ENCODE assay signal across 3 worm cellular contexts in genomic region chrV:9152339-9152738, ce11.
TF ChIP-seq lines count a peak whose summit lies in the region.

No protein-coding gene starts in this region.

TF ChIP-seq in whole organism, L1 larva, 84 proteins besides CTCF, POLR2A, EP300 and RAD21:
- TF ChIP-seq nhr-71 (tag; optimal IDR thresholded peaks at IDR 0.05; lab: Kevin White, UChicago) (peak; percentile 7), nhr-85 (tag; lab: Kevin White, UChicago) (peak; percentile 78), ceh-90 (tag; optimal IDR thresholded peaks at IDR 0.05; lab: Kevin White, UChicago) (no peak), ama-1 (optimal IDR thresholded peaks at IDR 0.05; lab: Kevin White, UChicago) (no peak), unc-86 (tag; optimal IDR thresholded peaks at IDR 0.05; lab: Kevin White, UChicago) (no peak), isw-1 (GFP tag; IDR thresholded peaks at IDR 0.05; lab: Robert Waterston, UW) (no peak), lin-13 (GFP tag; optimal IDR thresholded peaks at IDR 0.05; lab: Kevin White, UChicago) (no peak), efl-1 (optimal IDR thresholded peaks at IDR 0.05; lab: Kevin White, UChicago) (no peak), efl-1 (GFP tag; optimal IDR thresholded peaks at IDR 0.05 in 1 of 2; lab: Kevin White, UChicago) (no peak), sox-4 (tag; optimal IDR thresholded peaks at IDR 0.05; lab: Kevin White, UChicago) (no peak), snu-23 (GFP tag; optimal IDR thresholded peaks at IDR 0.05; lab: Kevin White, UChicago) (peak; percentile 4), mep-1 (tag; optimal IDR thresholded peaks at IDR 0.05; lab: Kevin White, UChicago) (no peak), ces-1 (GFP tag; optimal IDR thresholded peaks at IDR 0.05; lab: Kevin White, UChicago) (no peak), hlh-4 (tag; optimal IDR thresholded peaks at IDR 0.05; lab: Kevin White, UChicago) (no peak), hlh-17 (GFP tag; optimal IDR thresholded peaks at IDR 0.05; lab: Kevin White, UChicago; ENCODE audit: borderline replicate concordance) (no peak), pag-3 (tag; optimal IDR thresholded peaks at IDR 0.05; lab: Kevin White, UChicago; ENCODE audit: borderline replicate concordance, insufficient read depth) (no peak), tbx-2 (tag; optimal IDR thresholded peaks at IDR 0.05; lab: Kevin White, UChicago) (no peak), nhr-20 (tag; optimal IDR thresholded peaks at IDR 0.05; lab: Kevin White, UChicago) (peak; percentile 7), lin-39 (tag; optimal IDR thresholded peaks at IDR 0.05; lab: Kevin White, UChicago) (no peak), aly-2 (tag; optimal IDR thresholded peaks at IDR 0.05; lab: Kevin White, UChicago) (no peak)

TF ChIP-seq in whole organism, L2 larva, 48 proteins besides CTCF, POLR2A, EP300 and RAD21:
- TF ChIP-seq ceh-82 (tag; optimal IDR thresholded peaks at IDR 0.05; lab: Kevin White, UChicago): no peak
- TF ChIP-seq sma-9 (GFP tag; optimal IDR thresholded peaks at IDR 0.05; lab: Kevin White, UChicago): peak; percentile 67
- no peak for TF ChIP-seq sma-9 (tag; optimal IDR thresholded peaks at IDR 0.05; lab: Kevin White, UChicago)

TF ChIP-seq in whole organism, L3 larva, 47 proteins besides CTCF, POLR2A, EP300 and RAD21:
- TF ChIP-seq mdl-1 (tag; optimal IDR thresholded peaks at IDR 0.05; lab: Kevin White, UChicago) (no peak), nhr-25 (tag; optimal IDR thresholded peaks at IDR 0.05; lab: Kevin White, UChicago) (peak; percentile 16)
